Worm (Caenorhabditis elegans) whole organism, late embryonic: ENCODE measurements around the gene gnrr-4.

ENCODE experiments used
- C08G9.2 ChIP-seq: sonication (generic microtip); optimal IDR thresholded peaks from 2 replicates; lab custom pipeline; 2016; ENCODE audit warnings: mild to moderate bottlenecking, missing genetic modification characterization, moderate library complexity, missing compliant biosample characterization
- C38D4.7 ChIP-seq: fragments of 200-800 bp; sonication (Bioruptor generic); optimal IDR thresholded peaks from 2 replicates; lab custom pipeline; 2018; ENCODE audit warnings: mild to moderate bottlenecking, missing genetic modification characterization, moderate library complexity, missing compliant biosample characterization
- K02D7.2 ChIP-seq: sonication (generic microtip); optimal IDR thresholded peaks from 2 replicates; lab custom pipeline; 2017; ENCODE audit warnings: mild to moderate bottlenecking, missing genetic modification characterization, missing compliant biosample characterization
- T23F11.4 ChIP-seq: fragments of 200-800 bp; sonication (Bioruptor generic); optimal IDR thresholded peaks from 2 replicates; lab custom pipeline; 2018; ENCODE audit warnings: mild to moderate bottlenecking, missing genetic modification characterization, missing compliant biosample characterization
- Y22D7AL.16 ChIP-seq: sonication (generic microtip); optimal IDR thresholded peaks from 2 replicates; lab custom pipeline; 2016; ENCODE audit warnings: missing genetic modification characterization, missing compliant biosample characterization
- ahr-1 ChIP-seq: sonication (generic microtip); optimal IDR thresholded peaks from 2 replicates; lab custom pipeline; 2016; ENCODE audit warnings: missing genetic modification characterization, missing compliant biosample characterization
- ceh-14 ChIP-seq: sonication (generic microtip); optimal IDR thresholded peaks from 2 replicates; lab custom pipeline; 2016; ENCODE audit warnings: missing genotype, missing genetic modification characterization, missing compliant biosample characterization
- ceh-18 ChIP-seq: sonication (generic microtip); optimal IDR thresholded peaks from 2 replicates; lab custom pipeline; 2016; ENCODE audit warnings: missing genetic modification characterization, missing compliant biosample characterization
- ceh-22 ChIP-seq: sonication (generic microtip); optimal IDR thresholded peaks from 2 replicates; lab custom pipeline; 2017; ENCODE audit warnings: missing biosample characterization, missing genetic modification characterization
- ceh-24 ChIP-seq: sonication (generic microtip); optimal IDR thresholded peaks from 2 replicates; lab custom pipeline; 2016; ENCODE audit warnings: mild to moderate bottlenecking, missing genetic modification characterization, missing compliant biosample characterization
- ceh-31 ChIP-seq: sonication (generic microtip); optimal IDR thresholded peaks from 2 replicates; lab custom pipeline; 2016; ENCODE audit warnings: missing genetic modification characterization, missing compliant biosample characterization
- ceh-34 ChIP-seq: sonication (generic microtip); optimal IDR thresholded peaks from 2 replicates; lab custom pipeline; 2016; ENCODE audit warnings: mild to moderate bottlenecking, missing genetic modification characterization, missing compliant biosample characterization
- ceh-48 ChIP-seq: sonication (generic microtip); optimal IDR thresholded peaks from 2 replicates; lab custom pipeline; 2016; ENCODE audit warnings: missing genetic modification characterization, inconsistent platforms, missing compliant biosample characterization
- ceh-6 ChIP-seq: fragments of 200-800 bp; sonication (Bioruptor generic); optimal IDR thresholded peaks from 2 replicates; lab custom pipeline; 2018; ENCODE audit warnings: mild to moderate bottlenecking, missing genetic modification characterization, missing compliant biosample characterization
- ceh-9 ChIP-seq: sonication (generic microtip); optimal IDR thresholded peaks from 2 replicates; lab custom pipeline; 2016; ENCODE audit warnings: mild to moderate bottlenecking, missing genetic modification characterization, inconsistent platforms, missing compliant biosample characterization
- che-1 ChIP-seq: sonication (generic microtip); optimal IDR thresholded peaks from 2 replicates; lab custom pipeline; 2016; ENCODE audit warnings: mild to moderate bottlenecking, missing genetic modification characterization, missing compliant biosample characterization
- dmd-4 ChIP-seq: sonication (generic microtip); optimal IDR thresholded peaks from 2 replicates; lab custom pipeline; 2016; ENCODE audit warnings: borderline replicate concordance, missing genetic modification characterization, missing compliant biosample characterization
- dve-1 ChIP-seq: sonication (generic microtip); optimal IDR thresholded peaks from 2 replicates; lab custom pipeline; 2017; ENCODE audit warnings: antibody characterized with exemption, mild to moderate bottlenecking, missing genetic modification characterization, missing compliant biosample characterization
- elt-2 ChIP-seq: sonication (generic microtip); optimal IDR thresholded peaks from 2 replicates; lab custom pipeline; 2016; ENCODE audit warnings: missing genetic modification reagents, missing genetic modification characterization, missing compliant biosample characterization
- elt-4 ChIP-seq: sonication (generic microtip); optimal IDR thresholded peaks from 2 replicates; lab custom pipeline; 2016; ENCODE audit warnings: missing genetic modification characterization, missing compliant biosample characterization
- eyg-1 ChIP-seq: sonication (generic microtip); optimal IDR thresholded peaks from 2 replicates; lab custom pipeline; 2016; ENCODE audit warnings: missing genotype, missing genetic modification characterization, missing compliant biosample characterization
- fax-1 ChIP-seq: sonication (generic microtip); optimal IDR thresholded peaks from 2 replicates; lab custom pipeline; 2016; ENCODE audit warnings: missing genotype, missing genetic modification characterization, missing compliant biosample characterization
- fkh-10 ChIP-seq: fragments of 150-350 bp; optimal IDR thresholded peaks from 2 replicates; lab custom pipeline; 2014; ENCODE audit warnings: missing biosample characterization, missing genetic modification reagents, missing genetic modification characterization
- fkh-6 ChIP-seq: sonication (generic microtip); optimal IDR thresholded peaks from 2 replicates; lab custom pipeline; 2016; ENCODE audit warnings: missing genetic modification characterization, missing compliant biosample characterization
- hlh-30 ChIP-seq: sonication (generic microtip); optimal IDR thresholded peaks from 2 replicates; lab custom pipeline; 2017; ENCODE audit warnings: antibody characterized with exemption, missing genetic modification characterization, missing compliant biosample characterization; ENCODE audit not compliant: insufficient read depth
- hlh-6 ChIP-seq: sonication (generic microtip); optimal IDR thresholded peaks from 2 replicates; lab custom pipeline; 2016; ENCODE audit warnings: missing genotype, missing genetic modification characterization, missing compliant biosample characterization
- lim-6 ChIP-seq: sonication (generic microtip); optimal IDR thresholded peaks from 2 replicates; lab custom pipeline; 2016; ENCODE audit warnings: missing genetic modification characterization, missing compliant biosample characterization
- lin-11 ChIP-seq: fragments of 200-800 bp; sonication (Bioruptor generic); optimal IDR thresholded peaks from 2 replicates; lab custom pipeline; 2018; ENCODE audit warnings: mild to moderate bottlenecking, missing genetic modification characterization, missing compliant biosample characterization
- madf-2 ChIP-seq: sonication (generic microtip); optimal IDR thresholded peaks from 2 replicates; lab custom pipeline; 2017; ENCODE audit warnings: missing genetic modification characterization, missing compliant biosample characterization
- mec-3 ChIP-seq: sonication (generic microtip); optimal IDR thresholded peaks from 2 replicates; lab custom pipeline; 2016; ENCODE audit warnings: borderline replicate concordance, missing genetic modification characterization, missing compliant biosample characterization
- nfya-1 ChIP-seq: sonication (generic microtip); optimal IDR thresholded peaks from 2 replicates; lab custom pipeline; 2017; ENCODE audit warnings: missing genetic modification characterization, mild to moderate bottlenecking, missing compliant biosample characterization, antibody characterized with exemption, moderate library complexity
- nhr-232 ChIP-seq: sonication (generic microtip); optimal IDR thresholded peaks from 2 replicates; lab custom pipeline; 2016; ENCODE audit warnings: missing genetic modification characterization, missing compliant biosample characterization
- odd-2 ChIP-seq: sonication (generic microtip); optimal IDR thresholded peaks from 2 replicates; lab custom pipeline; 2017; ENCODE audit warnings: antibody characterized with exemption, mild to moderate bottlenecking, missing genetic modification characterization, missing compliant biosample characterization
- pag-3 ChIP-seq: sonication (generic microtip); optimal IDR thresholded peaks from 2 replicates; lab custom pipeline; 2016; ENCODE audit warnings: missing compliant biosample characterization, missing genetic modification characterization, borderline replicate concordance
- pax-1 ChIP-seq: fragments of 150-350 bp; optimal IDR thresholded peaks from 2 replicates; lab custom pipeline; 2014; ENCODE audit warnings: missing biosample characterization, missing genetic modification characterization
- pha-2 ChIP-seq: sonication (generic microtip); optimal IDR thresholded peaks from 2 replicates; lab custom pipeline; 2017; ENCODE audit warnings: mild to moderate bottlenecking, missing genetic modification characterization, missing compliant biosample characterization
- pha-4 ChIP-seq: fragments of 150-350 bp; optimal IDR thresholded peaks from 2 replicates; lab custom pipeline; 2018; ENCODE audit warnings: missing biosample characterization, missing genetic modification reagents, missing genetic modification characterization
- pqm-1 ChIP-seq: sonication (generic microtip); optimal IDR thresholded peaks from 2 replicates; lab custom pipeline; 2016; ENCODE audit warnings: missing genetic modification characterization, missing compliant biosample characterization
- pros-1 ChIP-seq: fragments of 150-350 bp; optimal IDR thresholded peaks from 2 replicates; lab custom pipeline; 2014; ENCODE audit warnings: missing biosample characterization, missing genetic modification reagents, missing genetic modification characterization
- ref-2 ChIP-seq: sonication (generic microtip); optimal IDR thresholded peaks from 2 replicates; lab custom pipeline; 2016; ENCODE audit warnings: missing genetic modification characterization, missing compliant biosample characterization
- rnt-1 ChIP-seq: sonication (generic microtip); optimal IDR thresholded peaks from 2 replicates; lab custom pipeline; 2016; ENCODE audit warnings: missing genetic modification characterization, missing compliant biosample characterization
- sdc-2 ChIP-seq: sonication (generic microtip); optimal IDR thresholded peaks from 2 replicates; lab custom pipeline; 2016; ENCODE audit warnings: missing genotype, missing genetic modification characterization, missing compliant biosample characterization
- tbx-2 ChIP-seq: sonication (generic microtip); optimal IDR thresholded peaks from 2 replicates; lab custom pipeline; 2016; ENCODE audit warnings: missing genetic modification characterization, missing compliant biosample characterization
- ttx-3 ChIP-seq: sonication (generic microtip); optimal IDR thresholded peaks from 2 replicates; lab custom pipeline; 2016; ENCODE audit warnings: missing genetic modification reagents, missing genetic modification characterization, missing compliant biosample characterization
- unc-42 ChIP-seq: sonication (generic microtip); optimal IDR thresholded peaks from 2 replicates; lab custom pipeline; 2016; ENCODE audit warnings: missing genotype, missing genetic modification characterization, missing compliant biosample characterization
- unc-86 ChIP-seq: sonication (generic microtip); optimal IDR thresholded peaks from 2 replicates; lab custom pipeline; 2016; ENCODE audit warnings: missing genetic modification characterization, missing compliant biosample characterization

gnrr-4 gene

ce11 chrX:5775804-5776252 lies 32.7 kb upstream of the gnrr-4 start (continued):
- TF ChIP-seq lin-11 (tag; lab: Kevin White, UChicago): no peak
- TF ChIP-seq madf-2 (tag; lab: Kevin White, UChicago): no peak
- TF ChIP-seq ceh-24 (tag; lab: Kevin White, UChicago): no peak
- no peak for TF ChIP-seq mec-3
- TF ChIP-seq T23F11.4 (GFP tag; lab: Kevin White, UChicago): no peak
- TF ChIP-seq unc-86 (tag; lab: Kevin White, UChicago): no peak
- no peak for TF ChIP-seq dmd-4 (tag; lab: Kevin White, UChicago)
- TF ChIP-seq ceh-34 (tag; lab: Kevin White, UChicago): no peak
- TF ChIP-seq odd-2: no peak
- TF ChIP-seq sdc-2 (tag; lab: Kevin White, UChicago): peak; percentile 93
- TF ChIP-seq fkh-10 (GFP tag; lab: Kevin White, UChicago): no peak
- TF ChIP-seq dve-1 (tag; lab: Kevin White, UChicago): no peak
- TF ChIP-seq pha-4 (tag; lab: Kevin White, UChicago): no peak
- TF ChIP-seq pros-1 (tag; lab: Kevin White, UChicago): no peak
- no peak for TF ChIP-seq nhr-232 (tag; lab: Kevin White, UChicago)
- no peak for TF ChIP-seq fax-1 (tag; lab: Kevin White, UChicago)
- TF ChIP-seq nfya-1: peak; percentile 46

ce11 chrX:5773471-5773870 lies 30.4 kb upstream of the gnrr-4 start, which contains the start of gene sym-3:
sym-3 (plus strand) TSS chrX:5773771.
- TF ChIP-seq ceh-14 (tag; lab: Kevin White, UChicago) (no peak), ceh-31 (tag; lab: Kevin White, UChicago) (no peak), dmd-4 (tag; lab: Kevin White, UChicago) (no peak), ceh-18 (tag; lab: Kevin White, UChicago) (no peak), C38D4.7 (GFP tag; lab: Kevin White, UChicago) (no peak), pax-1 (tag; lab: Kevin White, UChicago) (no peak), ceh-48 (no peak), tbx-2 (tag; lab: Kevin White, UChicago) (no peak), pag-3 (tag; lab: Kevin White, UChicago) (no peak), pros-1 (tag; lab: Kevin White, UChicago) (no peak), ttx-3 (tag; lab: Kevin White, UChicago) (no peak), ahr-1 (tag; lab: Kevin White, UChicago) (no peak), ceh-22 (tag; lab: Kevin White, UChicago) (no peak), ref-2 (tag; lab: Kevin White, UChicago) (no peak), hlh-30 (tag; lab: Kevin White, UChicago) (no peak), K02D7.2 (tag; lab: Kevin White, UChicago) (no peak), eyg-1 (tag; lab: Kevin White, UChicago) (no peak), unc-42 (tag; lab: Kevin White, UChicago) (no peak), ceh-9 (tag; lab: Kevin White, UChicago) (no peak), lim-6 (tag; lab: Kevin White, UChicago) (no peak)

- no peak for TF ChIP-seq lim-6 (tag; lab: Kevin White, UChicago)
- no peak for TF ChIP-seq fkh-6
- TF ChIP-seq hlh-30 (tag; lab: Kevin White, UChicago): no peak
- TF ChIP-seq, all 69 proteins: peak for 0
These were observed 29.5 kb upstream of the gnrr-4 start for ce11 chrX:5772538-5773154.

ce11 chrX:5770648-5771047 lies 27.5 kb upstream of the gnrr-4 start, which contains the start of gene C54H2.4:
C54H2.4 (minus strand) TSS chrX:5770748.
- TF ChIP-seq ceh-31 (tag; lab: Kevin White, UChicago): no peak
- TF ChIP-seq rnt-1 (tag; lab: Kevin White, UChicago): no peak
- no peak for TF ChIP-seq hlh-6
- TF ChIP-seq Y22D7AL.16: no peak
- no peak for TF ChIP-seq nfya-1
- no peak for TF ChIP-seq pha-2 (tag; lab: Kevin White, UChicago)
- no peak for TF ChIP-seq pqm-1 (tag; lab: Kevin White, UChicago)
- no peak for TF ChIP-seq C08G9.2 (tag; lab: Kevin White, UChicago)
- TF ChIP-seq che-1: no peak
- no peak for TF ChIP-seq ceh-6 (GFP tag; lab: Kevin White, UChicago)
- TF ChIP-seq elt-2 (tag; lab: Kevin White, UChicago): no peak
- TF ChIP-seq odd-2: no peak
- no peak for TF ChIP-seq lim-6 (tag; lab: Kevin White, UChicago)
- no peak for TF ChIP-seq fkh-10 (GFP tag; lab: Kevin White, UChicago)
- TF ChIP-seq elt-4 (tag; lab: Kevin White, UChicago): no peak
- TF ChIP-seq unc-42 (tag; lab: Kevin White, UChicago): no peak
- no peak for TF ChIP-seq pha-4 (tag; lab: Kevin White, UChicago)
